Fruit fly (Drosophila melanogaster) whole organism, prepupa: ENCODE data around the gene ttm50.

Experiments used
- CG10631 ChIP-seq: fragments of 200-800 bp; sonication (Bioruptor generic); optimal IDR thresholded peaks from 2 replicates; lab custom pipeline; 2016; ENCODE audit warnings: missing biosample characterization, missing genetic modification characterization
- CG15336 ChIP-seq: fragments of 200-800 bp; sonication (Bioruptor generic); IDR thresholded peaks from 2 replicates; pipeline ENCODE4 v1.3.6; 2022; ENCODE audit warnings: missing biosample characterization, missing genetic modification characterization
- CG1621 ChIP-seq: fragments of 200-800 bp; sonication (Bioruptor generic); optimal IDR thresholded peaks from 3 replicates; lab custom pipeline; 2018; ENCODE audit warnings: missing biosample characterization, mild to moderate bottlenecking, missing genetic modification characterization
- CG34406 ChIP-seq: fragments of 200-800 bp; sonication (Bioruptor generic); optimal IDR thresholded peaks from 3 replicates; lab custom pipeline; 2016; ENCODE audit warnings: missing biosample characterization, missing genetic modification characterization
- Gug ChIP-seq: fragments of 200-800 bp; sonication (Bioruptor generic); IDR thresholded peaks from 2 replicates; pipeline ENCODE4 v1.3.6; 2022; ENCODE audit warnings: missing biosample characterization, missing genetic modification characterization
- Lpt ChIP-seq: fragments of 200-800 bp; sonication (Bioruptor generic); optimal IDR thresholded peaks from 3 replicates; lab custom pipeline; 2016; ENCODE audit warnings: missing biosample characterization, missing genetic modification characterization
- Met ChIP-seq: fragments of 200-800 bp; sonication (Bioruptor generic); optimal IDR thresholded peaks from 3 replicates; lab custom pipeline; 2016; ENCODE audit warnings: missing biosample characterization, missing genetic modification characterization
- Smox ChIP-seq: fragments of 200-800 bp; sonication (Bioruptor generic); optimal IDR thresholded peaks from 3 replicates; lab custom pipeline; 2016; ENCODE audit warnings: missing biosample characterization, missing genetic modification characterization

- TF ChIP-seq CG10631 (GFP tag; lab: Kevin White, UChicago) (no peak), CG1621 (tag; lab: Kevin White, UChicago) (no peak), CG34406 (GFP tag; lab: Kevin White, UChicago) (no peak), Lpt (GFP tag; lab: Kevin White, UChicago) (no peak), Gug (no peak), Met (GFP tag; lab: Kevin White, UChicago) (no peak), Smox (GFP tag; lab: Kevin White, UChicago) (no peak), CG15336 (GFP tag; lab: Robert Waterston, UW) (no peak)
These were observed 24.5 kb downstream of the ttm50 start, which contains the start of gene CG2680 for dm6 chrX:2707377-2708090.
